Worm (Caenorhabditis elegans): Measurements from ENCODE around the gene cyn-11.

DNA sequence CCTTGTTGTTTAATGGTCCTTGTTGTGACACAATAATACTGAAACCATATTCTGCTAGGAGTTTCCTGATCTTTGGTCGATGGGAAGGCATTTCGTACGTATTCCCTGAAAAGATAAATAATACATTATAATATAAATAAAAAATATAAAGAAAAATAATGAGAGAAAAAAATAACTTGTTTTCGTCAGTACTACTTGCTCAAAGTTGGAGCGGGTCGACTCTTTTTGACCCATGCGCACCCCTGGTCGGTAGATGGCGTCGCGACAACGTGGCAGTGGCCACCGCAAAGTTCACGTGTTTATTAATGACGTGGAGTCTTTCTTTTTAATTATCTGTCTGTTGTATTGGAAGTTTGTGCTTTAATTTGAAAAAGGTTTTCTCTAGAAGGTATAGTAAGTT, 20.3 kb downstream of the cyn-11 start, which contains the start of gene C34C6.10:
- TF ChIP-seq pqm-1 (tag; optimal IDR thresholded peaks at IDR 0.05) (no peak), pax-3 (tag; optimal IDR thresholded peaks at IDR 0.05) (no peak), ztf-11 (tag; optimal IDR thresholded peaks at IDR 0.05) (no peak), fkh-4 (tag; optimal IDR thresholded peaks at IDR 0.05; ENCODE audit: borderline replicate concordance) (no peak), mdl-1 (tag; optimal IDR thresholded peaks at IDR 0.05) (no peak), ces-1 (GFP tag; optimal IDR thresholded peaks at IDR 0.05) (no peak)
